5 worm cellular contexts compared by ENCODE assay signal in genomic region chrV:1206971-1207370, ce11.
TF ChIP-seq lines count a peak whose summit lies in the region.

Gene Y50D4A.5, plus strand, starts transcription at chrV:1207307.

TF ChIP-seq in whole organism, L1 larva, 84 proteins besides CTCF, POLR2A, EP300 and RAD21 (continues in another document):
- TF ChIP-seq lin-35 (GFP tag; optimal IDR thresholded peaks at IDR 0.05; lab: Kevin White, UChicago) (peak; percentile 24 to 80), nhr-47 (tag; optimal IDR thresholded peaks at IDR 0.05; lab: Kevin White, UChicago) (peak; percentile 47), pax-3 (tag; optimal IDR thresholded peaks at IDR 0.05; lab: Kevin White, UChicago) (no peak), fos-1 (tag; optimal IDR thresholded peaks at IDR 0.05; lab: Kevin White, UChicago) (no peak), nhr-20 (tag; optimal IDR thresholded peaks at IDR 0.05; lab: Kevin White, UChicago) (peak; percentile 14), lin-13 (GFP tag; optimal IDR thresholded peaks at IDR 0.05; lab: Kevin White, UChicago) (no peak), irx-1 (tag; optimal IDR thresholded peaks at IDR 0.05; lab: Kevin White, UChicago) (no peak), unc-98 (GFP tag; IDR thresholded peaks at IDR 0.05; lab: Robert Waterston, UW) (no peak), tlp-1 (tag; optimal IDR thresholded peaks at IDR 0.05; lab: Kevin White, UChicago) (no peak), grh-1 (GFP tag; IDR thresholded peaks at IDR 0.05; lab: Robert Waterston, UW) (no peak), snu-23 (GFP tag; optimal IDR thresholded peaks at IDR 0.05; lab: Kevin White, UChicago) (peak; percentile 36), efl-1 (optimal IDR thresholded peaks at IDR 0.05; lab: Kevin White, UChicago) (peak in 1 of 2 experiments; percentile 66), efl-1 (GFP tag; optimal IDR thresholded peaks at IDR 0.05 in 1 of 2; lab: Kevin White, UChicago) (peak; percentile 72 to 96), nhr-90 (tag; optimal IDR thresholded peaks at IDR 0.05; lab: Kevin White, UChicago; ENCODE audit: poor library complexity) (peak; percentile 7), elt-3 (tag; optimal IDR thresholded peaks at IDR 0.05; lab: Kevin White, UChicago) (no peak), unc-30 (tag; optimal IDR thresholded peaks at IDR 0.05; lab: Kevin White, UChicago) (no peak), fkh-4 (tag; optimal IDR thresholded peaks at IDR 0.05; lab: Kevin White, UChicago; ENCODE audit: borderline replicate concordance) (no peak), zag-1 (tag; optimal IDR thresholded peaks at IDR 0.05; lab: Kevin White, UChicago) (no peak)

TF ChIP-seq in whole organism, L3 larva, 47 proteins besides CTCF, POLR2A, EP300 and RAD21:
- TF ChIP-seq nhr-76 (tag; optimal IDR thresholded peaks at IDR 0.05; lab: Kevin White, UChicago): no peak
- no peak for TF ChIP-seq skn-1 (tag; optimal IDR thresholded peaks at IDR 0.05; lab: Kevin White, UChicago)
- TF ChIP-seq lin-15B (tag; optimal IDR thresholded peaks at IDR 0.05; lab: Kevin White, UChicago): peak; percentile 6
- no peak for TF ChIP-seq elt-3 (tag; optimal IDR thresholded peaks at IDR 0.05; lab: Kevin White, UChicago)

TF ChIP-seq in whole organism, early embryonic, 17 proteins besides CTCF, POLR2A, EP300 and RAD21:
- no peak for TF ChIP-seq F13C5.2 (tag; optimal IDR thresholded peaks at IDR 0.05; lab: Kevin White, UChicago)
- no peak for TF ChIP-seq ceh-36 (tag; optimal IDR thresholded peaks at IDR 0.05; lab: Kevin White, UChicago)
- no peak for TF ChIP-seq scrt-1 (GFP tag; IDR thresholded peaks at IDR 0.05; lab: Robert Waterston, UW)
- no peak for TF ChIP-seq ets-7 (tag; optimal IDR thresholded peaks at IDR 0.05; lab: Kevin White, UChicago)
- 0 out of 2 replicates have a peak, but pooled peaks have one; percentile 24 for TF ChIP-seq pes-1 (GFP tag; IDR thresholded peaks at IDR 0.05; lab: Robert Waterston, UW)
- TF ChIP-seq hmbx-1 (tag; optimal IDR thresholded peaks at IDR 0.05; lab: Kevin White, UChicago): no peak
TF ChIP-seq in whole organism, early embryonic: peak in this region for 1.

TF ChIP-seq in whole organism, midembryonic, 9 proteins besides CTCF, POLR2A, EP300 and RAD21:
- no peak for TF ChIP-seq ztf-29 (GFP tag; IDR thresholded peaks at IDR 0.05; lab: Robert Waterston, UW)
- TF ChIP-seq ztf-23 (GFP tag; IDR thresholded peaks at IDR 0.05; lab: Robert Waterston, UW): 0 out of 2 replicates have a peak, but pooled peaks have one; percentile 18
- peak; percentile 39; the same call in 1 of the 2 replicates for TF ChIP-seq flt-1 (GFP tag; IDR thresholded peaks at IDR 0.05; lab: Robert Waterston, UW)
- TF ChIP-seq T22C8.4 (GFP tag; IDR thresholded peaks at IDR 0.05; lab: Robert Waterston, UW): peak; percentile 17; the same call in 1 of the 2 replicates
- 0 out of 2 replicates have a peak, but pooled peaks have one; percentile 52 for TF ChIP-seq tab-1 (GFP tag; IDR thresholded peaks at IDR 0.05; lab: Robert Waterston, UW)
TF ChIP-seq in whole organism, midembryonic: peak in this region for 4.

TF ChIP-seq in whole organism, young adult, 124 proteins besides CTCF, POLR2A, EP300 and RAD21:
- TF ChIP-seq lin-54 (GFP tag; optimal IDR thresholded peaks at IDR 0.05; lab: Kevin White, UChicago) (peak; percentile 38), madf-6 (GFP tag; IDR thresholded peaks at IDR 0.05; lab: Robert Waterston, UW) (peak; percentile 58; the same call in 1 of the 2 replicates), attf-3 (GFP tag; conservative IDR thresholded peaks at IDR 0.05; lab: Robert Waterston, UW) (peak; percentile 71), efl-1 (GFP tag; optimal IDR thresholded peaks at IDR 0.05; lab: Kevin White, UChicago) (peak; percentile 28), attf-5 (GFP tag; optimal IDR thresholded peaks at IDR 0.05; lab: Kevin White, UChicago) (peak; percentile 4), tbp1 (GFP tag; optimal IDR thresholded peaks at IDR 0.05; lab: Kevin White, UChicago) (no peak), madf-3 (GFP tag; IDR thresholded peaks at IDR 0.05; lab: Robert Waterston, UW) (no peak), ztf-3 (GFP tag; optimal IDR thresholded peaks at IDR 0.05; lab: Kevin White, UChicago) (no peak), madf-8 (GFP tag; conservative IDR thresholded peaks at IDR 0.05; lab: Robert Waterston, UW) (no peak; the same call in none of the 2 replicates), nhr-120 (GFP tag; IDR thresholded peaks at IDR 0.05; lab: Robert Waterston, UW) (no peak), xnd-1 (tag; optimal IDR thresholded peaks at IDR 0.05; lab: Kevin White, UChicago) (peak; percentile 4), Y53F4B.3 (GFP tag; IDR thresholded peaks at IDR 0.05; lab: Robert Waterston, UW) (no peak), sea-2 (GFP tag; IDR thresholded peaks at IDR 0.05; lab: Robert Waterston, UW) (no peak), mcd-1 (GFP tag; IDR thresholded peaks at IDR 0.05; lab: Robert Waterston, UW) (peak; percentile 57)

Comparison
In these comparisons a context has a peak if more than half of its experiments do, and no peak if none do; other contexts are left out.
1. Of the 8 proteins assayed by ChIP-seq in both whole organism, young adult and whole organism, L1 larva: peak only in whole organism, young adult: none; only in whole organism, L1 larva: dpl-1, lin-35 and nhr-90; in both: efl-1; in neither: 4.